Fruit fly (Drosophila melanogaster): Measurements from ENCODE around the gene CG15369.

Gene CG15369

dm6 chrX:9243417-9243884 lies 26.8 kb downstream of the CG15369 start, which contains the start of the genes mxc and Larp7 (continued):
- TF ChIP-seq Ets97D (GFP tag; optimal IDR thresholded peaks at IDR 0.05), result peak; percentile 64
- TF ChIP-seq ssp (GFP tag; IDR thresholded peaks at IDR 0.05), result peak; percentile 55
- TF ChIP-seq B-H2 (GFP tag; optimal IDR thresholded peaks at IDR 0.05), result no peak
- peak; percentile 72 for TF ChIP-seq CG13424 (tag; optimal IDR thresholded peaks at IDR 0.05)
- no peak for TF ChIP-seq CG7928 (GFP tag; optimal IDR thresholded peaks at IDR 0.05)
- peak; percentile 93 for TF ChIP-seq Med (GFP tag)
- peak; percentile 96 for TF ChIP-seq Ets65A (GFP tag)
- TF ChIP-seq CG9437 (GFP tag; optimal IDR thresholded peaks at IDR 0.05), result peak; percentile 44
- TF ChIP-seq CG16779 (GFP tag; IDR thresholded peaks at IDR 0.05), result no peak
- peak; percentile 39 for TF ChIP-seq CG9876 (GFP tag; optimal IDR thresholded peaks at IDR 0.05)
- TF ChIP-seq Gug (GFP tag; IDR thresholded peaks at IDR 0.05), result peak; percentile 68; the same call in 3 of the 4 replicates
- TF ChIP-seq CG18619 (GFP tag; optimal IDR thresholded peaks at IDR 0.05), result peak; percentile 43
- peak; percentile 42 for TF ChIP-seq Six4 (GFP tag; optimal IDR thresholded peaks at IDR 0.05)
- TF ChIP-seq CG8765 (GFP tag; IDR thresholded peaks at IDR 0.05), result no peak
- TF ChIP-seq CG13287 (GFP tag; IDR thresholded peaks at IDR 0.05; ENCODE audit: partially characterized antibody), result peak; percentile 85
- TF ChIP-seq CG9727 (GFP tag; optimal IDR thresholded peaks at IDR 0.05), result peak; percentile 61
- TF ChIP-seq CG3163 (GFP tag; optimal IDR thresholded peaks at IDR 0.05), result peak; percentile 32
- no peak for TF ChIP-seq pan (optimal IDR thresholded peaks at IDR 0.05)
- TF ChIP-seq pan (GFP tag; optimal IDR thresholded peaks at IDR 0.05 in 1 of 2, IDR thresholded peaks at IDR 0.05 in 1 of 2), result peak in 1 of 2 experiments; percentile 38
- peak; percentile 57 for TF ChIP-seq slp2 (GFP tag; optimal IDR thresholded peaks at IDR 0.05)
- peak; percentile 49 for TF ChIP-seq bcd (GFP tag; optimal IDR thresholded peaks at IDR 0.05)
- peak; percentile 40; the same call in 1 of the 2 replicates for TF ChIP-seq esg (GFP tag; conservative IDR thresholded peaks at IDR 0.05)
- TF ChIP-seq CG10274 (GFP tag; optimal IDR thresholded peaks at IDR 0.05), result no peak
- no peak for TF ChIP-seq Hmr (GFP tag; optimal IDR thresholded peaks at IDR 0.05)
- TF ChIP-seq prd (optimal IDR thresholded peaks at IDR 0.05), result no peak
- peak; percentile 73; the same call in 2 of the 3 replicates for TF ChIP-seq prd (GFP tag; IDR thresholded peaks at IDR 0.05)
- TF ChIP-seq gce (GFP tag; IDR thresholded peaks at IDR 0.05), result no peak
- TF ChIP-seq crp (GFP tag; optimal IDR thresholded peaks at IDR 0.05), result peak in 1 of 2 experiments; percentile 57
- peak; percentile 16 for TF ChIP-seq CG4282 (GFP tag; optimal IDR thresholded peaks at IDR 0.05)
- peak; percentile 91 for TF ChIP-seq CG16813 (GFP tag; IDR thresholded peaks at IDR 0.05; ENCODE audit: partially characterized antibody)
- TF ChIP-seq CG10543 (GFP tag; optimal IDR thresholded peaks at IDR 0.05), result peak; percentile 54
- peak; percentile 39 for TF ChIP-seq dmrt11E (tag; optimal IDR thresholded peaks at IDR 0.05)
- TF ChIP-seq vnd (GFP tag; IDR thresholded peaks at IDR 0.05; ENCODE audit: partially characterized antibody), result peak; percentile 87
- TF ChIP-seq bbx (GFP tag; IDR thresholded peaks at IDR 0.05; ENCODE audit: partially characterized antibody), result peak; percentile 62
- peak; percentile 91 for TF ChIP-seq knrl (GFP tag; IDR thresholded peaks at IDR 0.05; ENCODE audit: partially characterized antibody)
- peak; percentile 68 for TF ChIP-seq CG4404 (GFP tag; IDR thresholded peaks at IDR 0.05)
- peak; percentile 16 for TF ChIP-seq CG17802 (tag; optimal IDR thresholded peaks at IDR 0.05)
- TF ChIP-seq chif (GFP tag; optimal IDR thresholded peaks at IDR 0.05), result peak; percentile 51 to 67
- peak; percentile 53 for TF ChIP-seq CG8924 (tag; optimal IDR thresholded peaks at IDR 0.05)
- TF ChIP-seq CG6791 (GFP tag; IDR thresholded peaks at IDR 0.05; ENCODE audit: partially characterized antibody), result peak; percentile 70; the same call in 2 of the 3 replicates
- peak; percentile 70 for TF ChIP-seq phol (tag; optimal IDR thresholded peaks at IDR 0.05)
- TF ChIP-seq CG4820 (GFP tag; optimal IDR thresholded peaks at IDR 0.05), result peak; percentile 41
- peak; percentile 70 for TF ChIP-seq da (GFP tag; optimal IDR thresholded peaks at IDR 0.05)
- TF ChIP-seq NC2α (GFP tag; optimal IDR thresholded peaks at IDR 0.05), result no peak
- TF ChIP-seq E2f2 (GFP tag; IDR thresholded peaks at IDR 0.05), result peak; percentile 77
- TF ChIP-seq CG8290 (GFP tag; optimal IDR thresholded peaks at IDR 0.05), result peak; percentile 3
- TF ChIP-seq CG8290 (tag; optimal IDR thresholded peaks at IDR 0.05), result no peak
- TF ChIP-seq Dfd (GFP tag; optimal IDR thresholded peaks at IDR 0.05), result no peak
- peak; percentile 49 for TF ChIP-seq bigmax (GFP tag; optimal IDR thresholded peaks at IDR 0.05)

All from whole organism, embryonic.